Worm (Caenorhabditis elegans): ENCODE measurements around the gene lst-2.

lst-2 gene

DNA sequence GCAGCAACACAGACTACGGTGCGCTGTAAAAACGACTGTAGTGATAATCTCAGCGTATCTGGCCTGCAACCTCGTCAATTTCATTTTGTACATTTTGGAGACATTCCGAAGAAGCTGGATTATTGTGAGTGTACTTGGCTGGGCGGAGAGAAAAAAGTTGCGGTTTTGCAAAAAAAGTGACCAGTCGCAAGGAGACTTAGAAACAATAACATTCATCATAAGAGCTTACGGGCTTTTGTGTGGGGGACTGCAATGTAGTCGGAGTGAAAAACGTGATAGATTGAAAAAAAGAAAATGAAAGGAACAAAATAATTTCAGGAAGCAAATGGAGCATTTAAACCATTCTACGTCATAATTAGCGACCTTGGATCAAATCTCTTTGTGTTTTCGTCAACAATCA is 25.3 kb upstream of the lst-2 start:
- TF ChIP-seq ztf-3 (GFP tag; optimal IDR thresholded peaks at IDR 0.05), result no peak
- no peak for TF ChIP-seq lsl-1 (GFP tag; optimal IDR thresholded peaks at IDR 0.05)

DNA sequence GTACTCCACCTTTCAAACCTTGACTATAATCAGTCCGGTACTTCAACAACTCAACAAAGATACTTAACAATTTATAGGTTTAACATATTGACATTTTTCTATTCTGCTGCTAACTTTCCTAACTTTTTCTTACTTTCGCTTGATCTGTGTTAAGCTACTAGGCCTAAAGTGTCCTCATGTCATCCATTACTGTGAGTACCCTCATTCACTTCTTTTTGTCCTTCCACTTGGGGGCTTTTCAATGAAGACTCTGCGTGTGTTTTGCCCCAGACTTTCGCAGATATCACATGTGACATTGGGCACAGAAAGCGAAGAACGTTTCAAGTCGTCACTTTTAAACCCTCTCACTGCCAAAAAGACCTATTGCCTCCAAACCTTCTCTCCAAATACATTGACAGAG is 21.6 kb upstream of the lst-2 start:
- TF ChIP-seq lin-35 (GFP tag; optimal IDR thresholded peaks at IDR 0.05) (peak in 1 of 3 experiments; percentile 5), hmg-20 (GFP tag; IDR thresholded peaks at IDR 0.05) (no peak), ceh-27 (GFP tag; optimal IDR thresholded peaks at IDR 0.05) (peak; percentile 55)

- TF ChIP-seq Y79H2A.3 (GFP tag; conservative IDR thresholded peaks at IDR 0.05), result no peak
- TF ChIP-seq snpc-1.3 (tag; optimal IDR thresholded peaks at IDR 0.05; ENCODE audit: insufficient read depth), result no peak
- no peak for TF ChIP-seq hlh-12 (tag; optimal IDR thresholded peaks at IDR 0.05)
- no peak for TF ChIP-seq chd-7 (tag; optimal IDR thresholded peaks at IDR 0.05)
- no peak for TF ChIP-seq F33H1.4 (GFP tag; IDR thresholded peaks at IDR 0.05)
- TF ChIP-seq tlf-1 (GFP tag; optimal IDR thresholded peaks at IDR 0.05), result no peak
- TF ChIP-seq B0019.2 (GFP tag; conservative IDR thresholded peaks at IDR 0.05), result no peak
- TF ChIP-seq mcd-1 (GFP tag; IDR thresholded peaks at IDR 0.05), result no peak
- no peak for TF ChIP-seq nfyb-1 (GFP tag; IDR thresholded peaks at IDR 0.05)
- TF ChIP-seq lin-54 (GFP tag; optimal IDR thresholded peaks at IDR 0.05), result no peak
Observed at ce11 chrX:4402854-4403253, 19.7 kb upstream of the lst-2 start, which contains the start of gene D1079.1. D1079.1 (plus strand) TSS chrX:4403154.

DNA sequence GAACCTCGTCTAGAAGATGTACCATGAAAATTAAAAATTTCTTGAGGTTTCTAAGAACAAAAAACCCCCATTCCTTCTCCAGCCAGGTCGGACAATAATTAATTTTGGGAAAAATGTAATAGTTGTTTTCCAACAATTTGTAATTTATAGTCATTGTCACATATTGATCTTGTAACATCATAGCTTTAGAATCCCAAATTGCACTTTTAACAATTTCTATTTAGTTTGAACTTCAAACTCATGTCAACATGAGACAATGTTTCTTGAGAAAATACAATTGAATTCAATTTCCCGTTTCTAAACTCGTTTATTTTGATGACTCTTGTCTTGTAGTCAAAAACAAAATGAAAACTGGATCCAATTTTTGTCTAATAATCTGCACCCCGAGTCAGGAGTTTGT is 17.1 kb upstream of the lst-2 start:
- TF ChIP-seq lin-54 (GFP tag; optimal IDR thresholded peaks at IDR 0.05), result no peak
- no peak for TF ChIP-seq die-1 (tag; optimal IDR thresholded peaks at IDR 0.05)
- no peak for TF ChIP-seq bed-1 (GFP tag; IDR thresholded peaks at IDR 0.05)
- no peak for TF ChIP-seq pbrm-1 (GFP tag; IDR thresholded peaks at IDR 0.05)
- TF ChIP-seq attf-6 (GFP tag; IDR thresholded peaks at IDR 0.05), result no peak
- no peak for TF ChIP-seq hmg-1.2 (GFP tag; IDR thresholded peaks at IDR 0.05)
- TF ChIP-seq Y53G8AR.9 (GFP tag; conservative IDR thresholded peaks at IDR 0.05), result no peak
- TF ChIP-seq K12H6.12 (tag; optimal IDR thresholded peaks at IDR 0.05), result no peak
- no peak for TF ChIP-seq F49E8.2 (tag; optimal IDR thresholded peaks at IDR 0.05; ENCODE audit: insufficient read depth)
- TF ChIP-seq ets-4 (GFP tag; optimal IDR thresholded peaks at IDR 0.05), result no peak
- no peak for TF ChIP-seq egl-18 (GFP tag; IDR thresholded peaks at IDR 0.05)
- no peak for TF ChIP-seq xnd-1 (tag; optimal IDR thresholded peaks at IDR 0.05)

ce11 chrX:4397460-4397859 is 14.3 kb upstream of the lst-2 start:
- TF ChIP-seq ceh-27 (GFP tag; optimal IDR thresholded peaks at IDR 0.05) (peak; percentile 87), F57C9.4 (tag; optimal IDR thresholded peaks at IDR 0.05) (no peak)

DNA sequence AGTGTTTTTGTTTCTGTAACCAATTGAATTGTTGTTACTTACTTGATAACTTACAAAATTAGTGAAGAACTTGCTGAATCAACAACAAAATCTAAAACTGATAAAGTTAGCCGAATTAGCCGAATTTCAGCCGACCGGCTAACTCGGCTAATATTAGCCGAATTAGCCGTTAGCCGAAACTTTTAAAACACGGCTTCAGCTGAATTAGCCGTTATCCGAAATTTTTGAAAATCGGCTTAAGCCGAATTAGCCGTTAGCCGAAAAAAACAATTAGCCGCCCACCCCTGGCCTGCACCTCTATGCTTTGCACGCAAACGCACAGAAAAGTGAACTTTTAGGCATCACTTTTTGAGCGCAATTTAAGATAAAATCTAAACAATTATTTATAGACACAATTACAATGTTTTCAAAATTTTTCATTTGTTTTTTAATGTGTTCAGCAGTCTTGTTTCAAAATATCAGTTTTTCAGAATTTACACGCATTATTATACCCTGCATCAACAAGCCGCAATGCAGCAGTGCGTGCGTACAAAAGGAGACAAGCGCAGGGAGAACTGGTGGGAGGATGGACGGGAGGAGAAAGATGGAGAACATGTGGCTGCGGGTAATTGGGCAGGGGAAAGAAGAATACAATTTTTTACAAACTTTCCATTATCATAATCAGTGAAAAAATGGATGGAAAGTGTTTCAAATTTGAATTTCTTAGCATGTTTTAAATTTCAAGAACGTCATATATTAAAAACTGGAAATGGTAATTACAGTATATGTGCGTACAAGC is 12.1 kb upstream of the lst-2 start:
- TF ChIP-seq F49E8.2 (tag; optimal IDR thresholded peaks at IDR 0.05; ENCODE audit: insufficient read depth), result no peak
- TF ChIP-seq nfyb-1 (GFP tag; IDR thresholded peaks at IDR 0.05), result 0 out of 2 replicates have a peak, but pooled peaks have one; percentile 42
- peak; percentile 56 for TF ChIP-seq rcor-1 (GFP tag; IDR thresholded peaks at IDR 0.05)
- TF ChIP-seq hrde-1 (tag; optimal IDR thresholded peaks at IDR 0.05; ENCODE audit: borderline replicate concordance), result no peak
- no peak for TF ChIP-seq ceh-79 (tag; optimal IDR thresholded peaks at IDR 0.05)
- no peak for TF ChIP-seq dpl-1 (GFP tag; optimal IDR thresholded peaks at IDR 0.05)
- TF ChIP-seq lin-40 (tag; optimal IDR thresholded peaks at IDR 0.05), result peak; percentile 92
- no peak for TF ChIP-seq lsl-1 (GFP tag; optimal IDR thresholded peaks at IDR 0.05)
- no peak for TF ChIP-seq rec-8 (tag; optimal IDR thresholded peaks at IDR 0.05)
- TF ChIP-seq nhr-27 (tag; optimal IDR thresholded peaks at IDR 0.05), result no peak
- TF ChIP-seq ccch-3 (GFP tag; optimal IDR thresholded peaks at IDR 0.05), result no peak
- no peak for TF ChIP-seq madf-6 (GFP tag; IDR thresholded peaks at IDR 0.05)
- peak; percentile 78 for TF ChIP-seq nhr-80 (tag; optimal IDR thresholded peaks at IDR 0.05)
- no peak for TF ChIP-seq rpc-1 (optimal IDR thresholded peaks at IDR 0.05)
- TF ChIP-seq rpc-1 (tag; optimal IDR thresholded peaks at IDR 0.05), result no peak
- TF ChIP-seq T07F8.4 (tag; optimal IDR thresholded peaks at IDR 0.05), result no peak

All from whole organism, young adult.